Fruit fly (Drosophila melanogaster): ENCODE measurements around the gene CG7214.

Gene CG7214

DNA sequence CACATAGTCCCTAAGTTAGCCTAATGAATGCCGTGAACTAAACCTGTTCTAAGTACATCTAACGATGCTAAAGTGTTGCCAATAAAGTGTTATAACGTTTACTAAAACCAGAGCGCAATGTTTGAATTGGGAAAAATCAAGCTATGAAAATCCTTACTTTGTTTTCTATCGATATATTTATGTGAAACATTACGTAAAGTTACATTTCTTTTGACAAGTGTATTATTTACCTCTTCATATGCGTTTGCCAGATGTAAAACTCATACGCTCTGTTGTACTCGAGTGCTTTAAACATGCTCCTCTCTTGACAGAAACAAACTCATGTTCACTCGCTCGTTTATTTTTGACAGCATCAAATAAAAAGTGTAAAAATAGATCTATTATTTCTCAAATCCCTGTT is 34.1 kb downstream of the CG7214 start, which contains the start of gene Ntl:
Gene Ntl, plus strand, starts transcription at position 301 of the 400 bp plus-strand sequence.
- TF ChIP-seq Eip93F (GFP tag; optimal IDR thresholded peaks at IDR 0.05) = no peak
- TF ChIP-seq dsx (GFP tag; optimal IDR thresholded peaks at IDR 0.05; ENCODE audit: poor library complexity, severe bottlenecking) = no peak
- TF ChIP-seq CG16779 (tag; optimal IDR thresholded peaks at IDR 0.05) = no peak
- TF ChIP-seq CG10631 (GFP tag; optimal IDR thresholded peaks at IDR 0.05) = no peak
- TF ChIP-seq CG6854 (GFP tag; optimal IDR thresholded peaks at IDR 0.05) = no peak
- TF ChIP-seq CG11762 (GFP tag; optimal IDR thresholded peaks at IDR 0.05; ENCODE audit: insufficient read depth) = no peak
- TF ChIP-seq CG1621 (tag; optimal IDR thresholded peaks at IDR 0.05) = no peak
- no peak for TF ChIP-seq OdsH (GFP tag; optimal IDR thresholded peaks at IDR 0.05)
- TF ChIP-seq dac (GFP tag; optimal IDR thresholded peaks at IDR 0.05) = no peak
- TF ChIP-seq Hr4 (GFP tag; optimal IDR thresholded peaks at IDR 0.05) = no peak
- no peak for TF ChIP-seq achi (GFP tag; optimal IDR thresholded peaks at IDR 0.05)
- no peak for TF ChIP-seq ss (GFP tag; optimal IDR thresholded peaks at IDR 0.05)
- TF ChIP-seq Eip78C (GFP tag) = no peak
- TF ChIP-seq eg (GFP tag; IDR thresholded peaks at IDR 0.05) = no peak
- TF ChIP-seq pdm3 (GFP tag; optimal IDR thresholded peaks at IDR 0.05) = no peak
- no peak for TF ChIP-seq Ets96B (tag; optimal IDR thresholded peaks at IDR 0.05)
- TF ChIP-seq CG15336 (GFP tag; IDR thresholded peaks at IDR 0.05) = no peak

DNA sequence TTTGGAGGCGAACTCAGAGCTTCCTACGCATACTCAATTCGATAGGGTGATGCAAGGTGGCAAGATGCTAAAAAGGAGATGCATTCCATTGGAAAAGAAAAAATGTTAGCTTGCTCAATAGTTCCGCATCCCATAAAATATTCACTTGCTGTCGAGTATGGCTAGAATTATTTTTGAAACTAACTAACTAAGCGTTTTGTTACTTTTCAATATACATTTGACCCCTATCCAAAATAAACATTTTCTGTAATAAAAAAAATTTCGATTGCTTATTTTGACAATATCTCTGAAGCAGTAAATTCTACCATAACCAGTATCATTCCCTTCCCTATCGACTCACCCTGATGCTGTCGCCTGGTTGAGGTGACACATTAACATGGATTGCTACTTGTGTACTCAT is 41.1 kb downstream of the CG7214 start:
- TF ChIP-seq Eip75B (GFP tag; optimal IDR thresholded peaks at IDR 0.05) (peak; percentile 83), net (GFP tag; optimal IDR thresholded peaks at IDR 0.05) (peak; percentile 79), Hr39 (GFP tag; optimal IDR thresholded peaks at IDR 0.05) (peak; percentile 84), Sox15 (GFP tag; optimal IDR thresholded peaks at IDR 0.05) (peak; percentile 82), topi (GFP tag; optimal IDR thresholded peaks at IDR 0.05) (peak; percentile 81), CG4318 (GFP tag; optimal IDR thresholded peaks at IDR 0.05) (peak; percentile 17), CG16779 (tag; optimal IDR thresholded peaks at IDR 0.05) (peak; percentile 40), ss (GFP tag; optimal IDR thresholded peaks at IDR 0.05) (peak; percentile 61 to 81), Ets21C (GFP tag; optimal IDR thresholded peaks at IDR 0.05) (peak; percentile 72), achi (GFP tag; optimal IDR thresholded peaks at IDR 0.05) (peak; percentile 80), CG6854 (GFP tag; optimal IDR thresholded peaks at IDR 0.05) (no peak), dac (GFP tag; optimal IDR thresholded peaks at IDR 0.05) (no peak), CG11902 (GFP tag; optimal IDR thresholded peaks at IDR 0.05) (peak; percentile 59), fd85E (GFP tag; optimal IDR thresholded peaks at IDR 0.05) (peak; percentile 24), CG9139 (GFP tag; optimal IDR thresholded peaks at IDR 0.05) (peak; percentile 68), fkh (GFP tag; optimal IDR thresholded peaks at IDR 0.05) (no peak), Eip93F (GFP tag; optimal IDR thresholded peaks at IDR 0.05) (no peak), Hr38 (GFP tag; optimal IDR thresholded peaks at IDR 0.05) (no peak), Gug (GFP tag; IDR thresholded peaks at IDR 0.05) (no peak), acj6 (GFP tag; optimal IDR thresholded peaks at IDR 0.05) (peak; percentile 80), dsx (GFP tag; optimal IDR thresholded peaks at IDR 0.05; ENCODE audit: poor library complexity, severe bottlenecking) (peak; percentile 74), CG10631 (GFP tag; optimal IDR thresholded peaks at IDR 0.05) (peak; percentile 75), CG6276 (GFP tag; optimal IDR thresholded peaks at IDR 0.05) (peak; percentile 34), eg (GFP tag; IDR thresholded peaks at IDR 0.05) (peak; percentile 47; the same call in 2 of the 3 replicates), CG15336 (GFP tag; IDR thresholded peaks at IDR 0.05) (peak; percentile 81; the same call in 1 of the 2 replicates), CG10669 (GFP tag; optimal IDR thresholded peaks at IDR 0.05) (peak; percentile 84), CG32006 (GFP tag; optimal IDR thresholded peaks at IDR 0.05) (peak; percentile 77), CG6792 (GFP tag; optimal IDR thresholded peaks at IDR 0.05) (peak; percentile 85), Met (GFP tag; optimal IDR thresholded peaks at IDR 0.05) (peak; percentile 72), CG6163 (GFP tag; IDR thresholded peaks at IDR 0.05) (peak; percentile 60; the same call in 2 of the 3 replicates), Sox102F (GFP tag; optimal IDR thresholded peaks at IDR 0.05) (peak; percentile 86), fd59A (GFP tag; optimal IDR thresholded peaks at IDR 0.05) (peak; percentile 80), CG3919 (GFP tag; optimal IDR thresholded peaks at IDR 0.05) (peak; percentile 73), CG8319 (GFP tag; optimal IDR thresholded peaks at IDR 0.05) (peak; percentile 87), CG8119 (GFP tag; IDR thresholded peaks at IDR 0.05) (peak; percentile 71), CG11762 (GFP tag; optimal IDR thresholded peaks at IDR 0.05; ENCODE audit: insufficient read depth) (peak; percentile 76), CG1621 (tag; optimal IDR thresholded peaks at IDR 0.05) (peak; percentile 56), cyc (GFP tag; optimal IDR thresholded peaks at IDR 0.05) (peak; percentile 63), vri (GFP tag; optimal IDR thresholded peaks at IDR 0.05) (peak; percentile 75), Sox14 (GFP tag; optimal IDR thresholded peaks at IDR 0.05) (peak; percentile 83), CG8632 (GFP tag; optimal IDR thresholded peaks at IDR 0.05) (peak; percentile 87), CG11294 (GFP tag; IDR thresholded peaks at IDR 0.05) (peak; percentile 25; the same call in 1 of the 2 replicates), CG31627 (GFP tag; optimal IDR thresholded peaks at IDR 0.05) (peak; percentile 80)
